Fruit fly (Drosophila melanogaster) whole organism, embryonic: ENCODE measurements around the gene CG1172.

ENCODE experiments used
- Atf6 ChIP-seq: fragments of 200-800 bp; sonication (Bioruptor generic); IDR thresholded peaks from 2 replicates; pipeline ENCODE4 v1.3.6; 2022; ENCODE audit warnings: missing biosample characterization, missing genetic modification characterization
- BEAF-32 ChIP-seq: fragments of 200-800 bp; sonication (Bioruptor generic); optimal IDR thresholded peaks from 3 replicates; lab custom pipeline; 2017; ENCODE audit warnings: missing biosample characterization, missing genetic modification characterization, mild to moderate bottlenecking, moderate library complexity, missing genetic modification reagents
- CG10209 ChIP-seq: fragments of 200-800 bp; sonication (Bioruptor generic); optimal IDR thresholded peaks from 3 replicates; lab custom pipeline; 2017; ENCODE audit warnings: missing biosample characterization, mild to moderate bottlenecking, missing genetic modification characterization, missing genetic modification reagents
- CG11093 ChIP-seq: fragments of 200-800 bp; sonication (Bioruptor generic); IDR thresholded peaks from 3 replicates; pipeline ENCODE4 v1.3.6; 2022; ENCODE audit warnings: missing biosample characterization, missing genetic modification characterization
- CG11456 ChIP-seq: fragments of 200-800 bp; sonication (Bioruptor generic); IDR thresholded peaks from 3 replicates; pipeline ENCODE4 v1.3.6; 2022; ENCODE audit warnings: missing biosample characterization, missing genetic modification characterization
- CG14014 ChIP-seq: fragments of 200-800 bp; sonication (Bioruptor generic); IDR thresholded peaks from 2 replicates; pipeline ENCODE4 v1.3.6; 2022; ENCODE audit warnings: missing biosample characterization, missing genetic modification characterization
- CG14441 ChIP-seq: fragments of 200-800 bp; sonication (Bioruptor generic); IDR thresholded peaks from 2 replicates; pipeline ENCODE4 v1.3.6; 2022; ENCODE audit warnings: missing biosample characterization, missing genetic modification characterization
- CG14860 ChIP-seq: fragments of 200-800 bp; sonication (Bioruptor generic); IDR thresholded peaks from 3 replicates; pipeline ENCODE4 v1.3.6; 2022; ENCODE audit warnings: missing biosample characterization, missing genetic modification characterization; ENCODE audit not compliant: partially characterized antibody
- CG15514 ChIP-seq: fragments of 200-800 bp; sonication (Bioruptor generic); optimal IDR thresholded peaks from 3 replicates; lab custom pipeline; 2017; ENCODE audit warnings: missing biosample characterization, missing genetic modification characterization, mild to moderate bottlenecking, moderate library complexity, missing genetic modification reagents
- CG1603 ChIP-seq: fragments of 200-800 bp; sonication (Bioruptor generic); optimal IDR thresholded peaks from 2 replicates; lab custom pipeline; 2019; ENCODE audit warnings: missing biosample characterization, mild to moderate bottlenecking, missing genetic modification characterization, moderate library complexity
- CG17802 ChIP-seq: fragments of 200-800 bp; sonication (Bioruptor generic); optimal IDR thresholded peaks from 2 replicates; lab custom pipeline; 2018; ENCODE audit warnings: missing biosample characterization, mild to moderate bottlenecking, missing genetic modification characterization, moderate library complexity
- CG3065 ChIP-seq: fragments of 200-800 bp; sonication (Bioruptor generic); optimal IDR thresholded peaks from 2 replicates; lab custom pipeline; 2016; ENCODE audit warnings: missing biosample characterization, missing genetic modification characterization
- CG3995 ChIP-seq: fragments of 200-800 bp; sonication (Bioruptor generic); optimal IDR thresholded peaks from 3 replicates; lab custom pipeline; 2016; ENCODE audit warnings: missing biosample characterization, missing genetic modification characterization
- CG4360 ChIP-seq: fragments of 200-800 bp; sonication (Bioruptor generic); IDR thresholded peaks from 2 replicates; pipeline ENCODE4 v1.3.6; 2022; ENCODE audit warnings: missing biosample characterization, missing genetic modification characterization
- CG4404 ChIP-seq: fragments of 200-800 bp; sonication (Bioruptor generic); IDR thresholded peaks from 2 replicates; pipeline ENCODE4 v1.3.6; 2022; ENCODE audit warnings: missing biosample characterization, missing genetic modification characterization
- CG4424 ChIP-seq: fragments of 200-800 bp; sonication (Bioruptor generic); optimal IDR thresholded peaks from 3 replicates; lab custom pipeline; 2016; ENCODE audit warnings: missing biosample characterization, missing genetic modification characterization
- CG5180 ChIP-seq: fragments of 200-800 bp; sonication (Bioruptor generic); optimal IDR thresholded peaks from 3 replicates; lab custom pipeline; 2017; ENCODE audit warnings: missing biosample characterization, missing genetic modification characterization, mild to moderate bottlenecking, moderate library complexity, missing genetic modification reagents
- CG6254 ChIP-seq: fragments of 200-800 bp; sonication (Bioruptor generic); optimal IDR thresholded peaks from 3 replicates; lab custom pipeline; 2017; ENCODE audit warnings: mild to moderate bottlenecking, missing biosample characterization, missing genetic modification reagents, missing genetic modification characterization
- CG6272 ChIP-seq: fragments of 200-800 bp; sonication (Bioruptor generic); IDR thresholded peaks from 2 replicates; pipeline ENCODE4 v1.3.6; 2022; ENCODE audit warnings: missing biosample characterization, missing genetic modification characterization
- CG6683 ChIP-seq: fragments of 200-800 bp; sonication (Bioruptor generic); optimal IDR thresholded peaks from 2 replicates; lab custom pipeline; 2017; ENCODE audit warnings: missing biosample characterization, mild to moderate bottlenecking, missing genetic modification characterization, missing genetic modification reagents
- CG9817 ChIP-seq: fragments of 200-800 bp; sonication (Bioruptor generic); optimal IDR thresholded peaks from 2 replicates; lab custom pipeline; 2018; ENCODE audit warnings: missing biosample characterization, mild to moderate bottlenecking, missing genetic modification characterization, moderate library complexity
- CHES-1-like ChIP-seq: fragments of 200-800 bp; sonication (Bioruptor generic); optimal IDR thresholded peaks from 2 replicates; lab custom pipeline; 2016; ENCODE audit warnings: missing biosample characterization, missing genetic modification characterization
- CkIIα-i1 ChIP-seq: fragments of 200-800 bp; sonication (Bioruptor generic); IDR thresholded peaks from 2 replicates; pipeline ENCODE4 v1.3.6; 2022; ENCODE audit warnings: missing biosample characterization, missing genetic modification characterization
- Dip3 ChIP-seq: fragments of 200-800 bp; sonication (Bioruptor generic); optimal IDR thresholded peaks from 3 replicates; lab custom pipeline; 2016; ENCODE audit warnings: missing biosample characterization, missing genetic modification characterization
- Dp ChIP-seq: fragments of 200-800 bp; sonication (Bioruptor generic); optimal IDR thresholded peaks from 2 replicates; lab custom pipeline; 2018; ENCODE audit warnings: missing biosample characterization, mild to moderate bottlenecking, missing genetic modification characterization, moderate library complexity
- Ets97D ChIP-seq: fragments of 200-800 bp; sonication (Bioruptor generic); optimal IDR thresholded peaks from 3 replicates; lab custom pipeline; 2016; ENCODE audit warnings: missing biosample characterization, missing genetic modification characterization
- Gsc ChIP-seq: fragments of 200-800 bp; sonication (Bioruptor generic); IDR thresholded peaks from 2 replicates; pipeline ENCODE4 v1.3.6; 2022; ENCODE audit warnings: missing biosample characterization, missing genetic modification characterization
- Hand ChIP-seq: fragments of 200-800 bp; sonication (Bioruptor generic); optimal IDR thresholded peaks from 2 replicates; lab custom pipeline; 2017; ENCODE audit warnings: mild to moderate bottlenecking, missing biosample characterization, missing genetic modification reagents, missing genetic modification characterization
- Hr3 ChIP-seq: fragments of 200-800 bp; sonication (Bioruptor generic); optimal IDR thresholded peaks from 3 replicates; lab custom pipeline; 2016; ENCODE audit warnings: missing biosample characterization, missing genetic modification characterization
- Kr ChIP-seq: fragments of 200-800 bp; sonication (Bioruptor generic); optimal IDR thresholded peaks from 2 replicates; lab custom pipeline; 2017; ENCODE audit warnings: missing biosample characterization, mild to moderate bottlenecking, missing genetic modification characterization
- Lhr ChIP-seq: fragments of 200-800 bp; sonication (Bioruptor generic); optimal IDR thresholded peaks from 3 replicates; lab custom pipeline; 2017; ENCODE audit warnings: mild to moderate bottlenecking, missing biosample characterization, missing genetic modification reagents, missing genetic modification characterization
- MTF-1 ChIP-seq: fragments of 200-800 bp; sonication (Bioruptor generic); optimal IDR thresholded peaks from 2 replicates; lab custom pipeline; 2018; ENCODE audit warnings: missing biosample characterization, mild to moderate bottlenecking, missing genetic modification characterization, borderline replicate concordance
- Rfx ChIP-seq: fragments of 200-800 bp; sonication (Bioruptor generic); IDR thresholded peaks from 2 replicates; pipeline ENCODE4 v1.3.6; 2022; ENCODE audit warnings: missing biosample characterization, missing genetic modification characterization
- Sry-δ ChIP-seq: fragments of 200-800 bp; sonication (Bioruptor generic); optimal IDR thresholded peaks from 2 replicates; lab custom pipeline; 2016; ENCODE audit warnings: missing biosample characterization, missing genetic modification characterization
- Ssrp ChIP-seq: fragments of 200-800 bp; sonication (Bioruptor generic); optimal IDR thresholded peaks from 2 replicates; lab custom pipeline; 2018; ENCODE audit warnings: missing biosample characterization, mild to moderate bottlenecking, missing genetic modification characterization, moderate library complexity
- ac ChIP-seq: fragments of 200-800 bp; sonication (Bioruptor generic); optimal IDR thresholded peaks from 3 replicates; lab custom pipeline; 2017; ENCODE audit warnings: missing biosample characterization, mild to moderate bottlenecking, missing genetic modification characterization
- ara ChIP-seq: fragments of 200-800 bp; sonication (Bioruptor generic); IDR thresholded peaks from 2 replicates; pipeline ENCODE4 v1.3.6; 2022; ENCODE audit warnings: missing biosample characterization, missing genetic modification characterization
- cwo ChIP-seq: fragments of 200-800 bp; sonication (Bioruptor generic); optimal IDR thresholded peaks from 3 replicates; lab custom pipeline; 2017; ENCODE audit warnings: missing biosample characterization, missing genetic modification characterization, mild to moderate bottlenecking, moderate library complexity, missing genetic modification reagents
- dati ChIP-seq: fragments of 200-800 bp; sonication (Bioruptor generic); IDR thresholded peaks from 2 replicates; pipeline ENCODE4 v1.3.6; 2022; ENCODE audit warnings: missing biosample characterization, missing genetic modification characterization
- ems ChIP-seq: fragments of 200-800 bp; sonication (Bioruptor generic); optimal IDR thresholded peaks from 3 replicates; lab custom pipeline; 2016; ENCODE audit warnings: missing biosample characterization, missing genetic modification characterization
- ken ChIP-seq: fragments of 200-800 bp; sonication (Bioruptor generic); IDR thresholded peaks from 3 replicates; pipeline ENCODE4 v1.3.6; 2022; ENCODE audit warnings: missing biosample characterization, missing genetic modification characterization
- klu ChIP-seq: fragments of 200-800 bp; sonication (Bioruptor generic); IDR thresholded peaks from 2 replicates; pipeline ENCODE4 v1.3.6; 2022; ENCODE audit warnings: missing biosample characterization, missing genetic modification characterization
- nau ChIP-seq: fragments of 200-800 bp; sonication (Bioruptor generic); optimal IDR thresholded peaks from 3 replicates; lab custom pipeline; 2017; ENCODE audit warnings: missing biosample characterization, mild to moderate bottlenecking, missing genetic modification characterization, missing genetic modification reagents
- nom ChIP-seq: fragments of 200-800 bp; sonication (Bioruptor generic); optimal IDR thresholded peaks from 2 replicates; lab custom pipeline; 2017; ENCODE audit warnings: missing biosample characterization, missing genetic modification characterization, mild to moderate bottlenecking, moderate library complexity, missing genetic modification reagents
- pita ChIP-seq: fragments of 200-800 bp; sonication (Bioruptor generic); optimal IDR thresholded peaks from 2 replicates; lab custom pipeline; 2017; ENCODE audit warnings: missing biosample characterization, mild to moderate bottlenecking, missing genetic modification characterization
- repo ChIP-seq: fragments of 200-800 bp; sonication (Bioruptor generic); optimal IDR thresholded peaks from 2 replicates; lab custom pipeline; 2016; ENCODE audit warnings: missing biosample characterization, missing genetic modification characterization
- row ChIP-seq: fragments of 200-800 bp; sonication (Bioruptor generic); IDR thresholded peaks from 3 replicates; pipeline ENCODE4 v1.3.6; 2022; ENCODE audit warnings: missing biosample characterization, missing genetic modification characterization
- sens ChIP-seq: fragments of 200-800 bp; sonication (Bioruptor generic); peaks from one replicate; lab custom pipeline; 2016; ENCODE audit warnings: missing biosample characterization, missing genetic modification characterization
- sens-2 ChIP-seq: fragments of 200-800 bp; sonication (Bioruptor generic); IDR thresholded peaks from 2 replicates; pipeline ENCODE4 v1.3.6; 2022; ENCODE audit warnings: missing biosample characterization, missing genetic modification characterization
- unc-4 ChIP-seq: fragments of 200-800 bp; sonication (Bioruptor generic); IDR thresholded peaks from 2 replicates; pipeline ENCODE4 v1.3.6; 2022; ENCODE audit warnings: missing biosample characterization, missing genetic modification characterization; ENCODE audit not compliant: partially characterized antibody
- unpg ChIP-seq: fragments of 200-800 bp; sonication (Bioruptor generic); optimal IDR thresholded peaks from 3 replicates; lab custom pipeline; 2018; ENCODE audit warnings: missing biosample characterization, mild to moderate bottlenecking, missing genetic modification characterization, moderate library complexity

CG1172 gene

DNA sequence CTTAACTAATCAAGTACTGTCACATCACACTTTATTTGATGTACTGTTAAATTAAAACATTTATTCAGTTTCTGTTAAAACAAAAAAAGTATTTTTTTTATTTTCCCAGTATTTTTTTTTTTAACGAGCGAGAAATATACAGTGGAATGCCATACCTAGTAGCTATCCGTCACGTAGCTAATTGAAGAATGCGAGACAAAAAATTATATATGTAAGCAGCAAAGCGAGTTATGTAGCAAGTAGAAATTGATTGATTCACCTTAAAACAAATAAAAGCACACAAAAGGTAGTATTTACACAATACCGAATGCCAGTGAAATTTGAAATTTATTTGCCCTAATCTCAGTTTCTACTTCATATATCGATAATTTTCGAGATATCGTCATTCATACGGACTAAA is 45.0 kb downstream of the CG1172 start (continued):
- TF ChIP-seq Dp (GFP tag; lab: Kevin White, UChicago): peak; percentile 30
- no peak for TF ChIP-seq CG14441 (GFP tag; lab: Robert Waterston, UW)
- TF ChIP-seq nau (GFP tag; lab: Kevin White, UChicago): no peak
- TF ChIP-seq nom (GFP tag; lab: Kevin White, UChicago): no peak
- TF ChIP-seq CG14014 (GFP tag; lab: Robert Waterston, UW): no peak; the same call in 1 of the 2 replicates
- no peak for TF ChIP-seq CG6683 (GFP tag; lab: Kevin White, UChicago)
- no peak for TF ChIP-seq Ssrp (tag; lab: Kevin White, UChicago)
- peak; percentile 21; the same call in 1 of the 3 replicates for TF ChIP-seq row (GFP tag; lab: Robert Waterston, UW)
- peak; percentile 52 for TF ChIP-seq CG4424 (GFP tag; lab: Kevin White, UChicago)
- TF ChIP-seq repo (GFP tag; lab: Kevin White, UChicago): no peak
- no peak for TF ChIP-seq ems (GFP tag; lab: Kevin White, UChicago)
- TF ChIP-seq unpg (GFP tag; lab: Kevin White, UChicago): no peak
- no peak for TF ChIP-seq pita (GFP tag; lab: Kevin White, UChicago)
- no peak for TF ChIP-seq Atf6 (GFP tag; lab: Robert Waterston, UW)
- peak; percentile 34 for TF ChIP-seq CG1603 (tag; lab: Kevin White, UChicago)
- no peak for TF ChIP-seq sens-2 (GFP tag; lab: Robert Waterston, UW)
- TF ChIP-seq Hand: no peak
- TF ChIP-seq CG4404 (GFP tag; lab: Robert Waterston, UW): no peak
- TF ChIP-seq CG17802 (tag; lab: Kevin White, UChicago): no peak
- TF ChIP-seq Hr3 (GFP tag; lab: Kevin White, UChicago): no peak
- TF ChIP-seq Rfx: no peak
- TF ChIP-seq CG14860 (GFP tag; lab: Robert Waterston, UW): no peak
- TF ChIP-seq Gsc (GFP tag; lab: Robert Waterston, UW): no peak
- TF ChIP-seq Sry-δ: peak; percentile 32
- no peak for TF ChIP-seq ken (GFP tag; lab: Robert Waterston, UW)
- no peak for TF ChIP-seq CkIIα-i1 (GFP tag; lab: Robert Waterston, UW)
- no peak for TF ChIP-seq CG3995 (GFP tag; lab: Kevin White, UChicago)
- no peak for TF ChIP-seq klu (GFP tag; lab: Robert Waterston, UW)
- TF ChIP-seq CG5180 (GFP tag; lab: Kevin White, UChicago): no peak
- 0 out of 2 replicates have a peak, but pooled peaks have one; percentile 9 for TF ChIP-seq CG6272
- TF ChIP-seq cwo (GFP tag; lab: Kevin White, UChicago): no peak
- no peak for TF ChIP-seq sens
- no peak for TF ChIP-seq CG11093 (GFP tag; lab: Robert Waterston, UW)
- no peak for TF ChIP-seq CG10209
- no peak for TF ChIP-seq unc-4 (GFP tag; lab: Robert Waterston, UW)
- no peak for TF ChIP-seq CG4360 (GFP tag; lab: Robert Waterston, UW)
- TF ChIP-seq CG15514 (GFP tag; lab: Kevin White, UChicago): no peak
- no peak for TF ChIP-seq dati
- no peak for TF ChIP-seq ara
- peak; percentile 1 for TF ChIP-seq CG9817 (tag; lab: Kevin White, UChicago)
- no peak for TF ChIP-seq CHES-1-like
- no peak for TF ChIP-seq CG3065 (GFP tag; lab: Kevin White, UChicago)
- no peak for TF ChIP-seq CG6254 (GFP tag; lab: Kevin White, UChicago)
- no peak for TF ChIP-seq Kr (GFP tag; lab: Kevin White, UChicago)
- no peak for TF ChIP-seq CG11456 (GFP tag; lab: Robert Waterston, UW)
- no peak for TF ChIP-seq ac (GFP tag; lab: Kevin White, UChicago)
- TF ChIP-seq BEAF-32 (GFP tag; lab: Kevin White, UChicago): peak; percentile 22
- peak; percentile 71 for TF ChIP-seq Ets97D (GFP tag; lab: Kevin White, UChicago)
- no peak for TF ChIP-seq Dip3 (GFP tag; lab: Kevin White, UChicago)
- TF ChIP-seq MTF-1 (GFP tag; lab: Kevin White, UChicago): no peak
- peak; percentile 28 for TF ChIP-seq Lhr
